Fruit fly (Drosophila melanogaster) S2 (cell line): Measurements from ENCODE around the gene Rai1.

Source experiments
- CG8478 ChIP-seq: fragments of >200 bp; optimal IDR thresholded peaks from 2 replicates; lab custom pipeline; 2018
- CTCF ChIP-seq, 2 experiments: fragments of >200 bp; optimal IDR thresholded peaks; 2 replicates each; lab custom pipeline; 2018

dm6 chrX:16798166-16798565 lies 5.0 kb downstream of the Rai1 start:
- no peak for TF ChIP-seq CTCF (optimal IDR thresholded peaks at IDR 0.05; lab: Kevin White, UChicago)
- no peak for TF ChIP-seq CG8478 (lab: Kevin White, UChicago)
